Fruit fly (Drosophila melanogaster) whole organism, prepupa: ENCODE data around the gene CG43672.

Experiments
- CG11294 ChIP-seq: fragments of 200-800 bp; sonication (Bioruptor generic); IDR thresholded peaks from 2 replicates; pipeline ENCODE4 v1.3.6; 2022; ENCODE audit warnings: missing biosample characterization, missing genetic modification characterization
- CG3919 ChIP-seq: fragments of 200-800 bp; sonication (Bioruptor generic); optimal IDR thresholded peaks from 3 replicates; lab custom pipeline; 2016; ENCODE audit warnings: missing biosample characterization, missing genetic modification characterization
- Lpt ChIP-seq: fragments of 200-800 bp; sonication (Bioruptor generic); optimal IDR thresholded peaks from 3 replicates; lab custom pipeline; 2016; ENCODE audit warnings: missing biosample characterization, missing genetic modification characterization
- Sox102F ChIP-seq: fragments of 200-800 bp; sonication (Bioruptor generic); optimal IDR thresholded peaks from 2 replicates; lab custom pipeline; 2016; ENCODE audit warnings: missing biosample characterization, mild to moderate bottlenecking, missing genetic modification characterization
- achi ChIP-seq: fragments of 200-800 bp; sonication (Bioruptor generic); optimal IDR thresholded peaks from 3 replicates; lab custom pipeline; 2016; ENCODE audit warnings: missing biosample characterization, missing genetic modification characterization
- lz ChIP-seq: fragments of 200-800 bp; sonication (Bioruptor generic); optimal IDR thresholded peaks from 3 replicates; lab custom pipeline; 2016; ENCODE audit warnings: missing biosample characterization, missing genetic modification characterization

- TF ChIP-seq achi (GFP tag; lab: Kevin White, UChicago), result peak; percentile 25
- TF ChIP-seq CG3919 (GFP tag; lab: Kevin White, UChicago), result no peak
- no peak for TF ChIP-seq Lpt
- TF ChIP-seq lz (GFP tag; lab: Kevin White, UChicago), result no peak
- TF ChIP-seq Sox102F (GFP tag; lab: Kevin White, UChicago), result no peak
- TF ChIP-seq CG11294 (GFP tag; lab: Robert Waterston, UW), result no peak
Observed at dm6 chrX:15785429-15786239, 12.9 kb downstream of the CG43672 start, which contains the start of the genes Paf-AHalpha and mRpS30.
